Fruit fly (Drosophila melanogaster): ENCODE measurements around the gene ergic53.

The ergic53 gene

DNA sequence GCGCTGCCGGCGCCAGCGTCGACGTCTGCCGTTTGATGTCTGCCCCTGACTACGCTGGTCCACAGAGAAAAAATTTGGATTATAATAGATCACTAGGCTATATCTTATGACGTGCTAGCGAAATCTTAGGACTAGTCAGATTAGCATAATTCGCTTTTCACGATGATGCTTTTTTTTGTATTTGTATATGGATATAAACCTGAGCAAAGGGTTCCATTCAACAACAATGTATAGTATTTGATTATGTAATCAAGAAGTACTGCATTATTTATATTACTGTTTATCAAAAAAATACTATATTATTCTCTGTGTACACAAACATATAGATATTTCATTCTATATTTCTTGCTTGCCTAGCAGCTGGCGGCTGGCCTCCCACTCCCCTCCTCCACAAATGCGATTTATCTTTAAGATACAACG lies 12.3 kb downstream of the ergic53 start (continued):
- peak; percentile 50; the same call in 1 of the 2 replicates for TF ChIP-seq Lim3 (GFP tag; IDR thresholded peaks at IDR 0.05)
- peak; percentile 75 for TF ChIP-seq zf30C (GFP tag; optimal IDR thresholded peaks at IDR 0.05)
- TF ChIP-seq ci (GFP tag; IDR thresholded peaks at IDR 0.05), result peak; percentile 78
- peak; percentile 46 for TF ChIP-seq luna (GFP tag; optimal IDR thresholded peaks at IDR 0.05)
- peak; percentile 90 for TF ChIP-seq lmd (GFP tag; IDR thresholded peaks at IDR 0.05)
- TF ChIP-seq ham (GFP tag; IDR thresholded peaks at IDR 0.05), result no peak
- peak; percentile 92 for TF ChIP-seq CG30403 (GFP tag; optimal IDR thresholded peaks at IDR 0.05)
- TF ChIP-seq trh (GFP tag; optimal IDR thresholded peaks at IDR 0.05), result peak; percentile 72
- TF ChIP-seq bigmax (GFP tag; optimal IDR thresholded peaks at IDR 0.05), result no peak
- TF ChIP-seq sob (GFP tag; IDR thresholded peaks at IDR 0.05), result peak; percentile 76
- peak; percentile 90 for TF ChIP-seq CG10209 (GFP tag; optimal IDR thresholded peaks at IDR 0.05)
- TF ChIP-seq ara (GFP tag; IDR thresholded peaks at IDR 0.05), result peak; percentile 68
- no peak for TF ChIP-seq Bgb (GFP tag; IDR thresholded peaks at IDR 0.05; ENCODE audit: partially characterized antibody)
- TF ChIP-seq CG15479 (GFP tag; optimal IDR thresholded peaks at IDR 0.05), result no peak
- peak; percentile 53 for TF ChIP-seq B-H2 (GFP tag; optimal IDR thresholded peaks at IDR 0.05)
- TF ChIP-seq fru (optimal IDR thresholded peaks at IDR 0.05), result no peak
- no peak for TF ChIP-seq bbx (GFP tag; IDR thresholded peaks at IDR 0.05; ENCODE audit: partially characterized antibody)
- peak; percentile 82 for TF ChIP-seq az2 (GFP tag; optimal IDR thresholded peaks at IDR 0.05)
- peak; percentile 71 to 78 for TF ChIP-seq chif (GFP tag; optimal IDR thresholded peaks at IDR 0.05)
- peak; percentile 79 for TF ChIP-seq run (tag; optimal IDR thresholded peaks at IDR 0.05)
- TF ChIP-seq inv (GFP tag; IDR thresholded peaks at IDR 0.05; ENCODE audit: partially characterized antibody), result no peak
- peak; percentile 44 for TF ChIP-seq E2f2 (GFP tag; IDR thresholded peaks at IDR 0.05)
- TF ChIP-seq CG4282 (GFP tag; optimal IDR thresholded peaks at IDR 0.05), result peak; percentile 45
- no peak for TF ChIP-seq CG7745 (tag; optimal IDR thresholded peaks at IDR 0.05)
- peak; percentile 91 for TF ChIP-seq Rfx (GFP tag; IDR thresholded peaks at IDR 0.05)
- TF ChIP-seq gfzf (GFP tag; optimal IDR thresholded peaks at IDR 0.05), result no peak
- peak; percentile 94 for TF ChIP-seq gem (tag; optimal IDR thresholded peaks at IDR 0.05)
- TF ChIP-seq chm (GFP tag; IDR thresholded peaks at IDR 0.05), result peak; percentile 33; the same call in 1 of the 2 replicates
- peak; percentile 79; the same call in 1 of the 3 replicates for TF ChIP-seq CG3726 (GFP tag; IDR thresholded peaks at IDR 0.05)
- peak; percentile 85 for TF ChIP-seq CG12769 (tag; optimal IDR thresholded peaks at IDR 0.05)
- TF ChIP-seq CG10267 (tag; optimal IDR thresholded peaks at IDR 0.05), result peak; percentile 80
- TF ChIP-seq ash1 (GFP tag; optimal IDR thresholded peaks at IDR 0.05), result no peak
- TF ChIP-seq CG14050 (GFP tag; IDR thresholded peaks at IDR 0.05), result peak; percentile 61; the same call in 2 of the 3 replicates
- peak; percentile 49 for TF ChIP-seq CG12744 (GFP tag; optimal IDR thresholded peaks at IDR 0.05)
- peak; percentile 59 for TF ChIP-seq tx (GFP tag; optimal IDR thresholded peaks at IDR 0.05)
- peak; percentile 74 for TF ChIP-seq Vsx1 (GFP tag; optimal IDR thresholded peaks at IDR 0.05)
- peak; percentile 83 for TF ChIP-seq so (GFP tag; IDR thresholded peaks at IDR 0.05)
- peak; percentile 12 for TF ChIP-seq Sry-δ (GFP tag; optimal IDR thresholded peaks at IDR 0.05)
- peak; percentile 73 for TF ChIP-seq B-H1 (GFP tag; IDR thresholded peaks at IDR 0.05)
- no peak for TF ChIP-seq nom (GFP tag; optimal IDR thresholded peaks at IDR 0.05)
- no peak for TF ChIP-seq lov (optimal IDR thresholded peaks at IDR 0.05)
- TF ChIP-seq lov (GFP tag; IDR thresholded peaks at IDR 0.05), result 0 out of 3 replicates have a peak, but pooled peaks have one; percentile 33
- TF ChIP-seq CG13775 (GFP tag; optimal IDR thresholded peaks at IDR 0.05), result peak; percentile 81
- peak; percentile 92 for TF ChIP-seq CG32532 (GFP tag; IDR thresholded peaks at IDR 0.05)
- TF ChIP-seq Dll (GFP tag; IDR thresholded peaks at IDR 0.05; ENCODE audit: partially characterized antibody), result no peak
- peak; percentile 69 for TF ChIP-seq ems (GFP tag; optimal IDR thresholded peaks at IDR 0.05)
- TF ChIP-seq shn (GFP tag; optimal IDR thresholded peaks at IDR 0.05), result peak; percentile 72
- TF ChIP-seq en (GFP tag; optimal IDR thresholded peaks at IDR 0.05), result peak; percentile 55
- TF ChIP-seq Poxn (GFP tag; IDR thresholded peaks at IDR 0.05), result peak; percentile 62
- peak; percentile 89 for TF ChIP-seq nau (GFP tag; optimal IDR thresholded peaks at IDR 0.05)
- TF ChIP-seq CG11398 (GFP tag; optimal IDR thresholded peaks at IDR 0.05), result peak; percentile 8
- TF ChIP-seq CG4820 (GFP tag; optimal IDR thresholded peaks at IDR 0.05), result peak; percentile 79

Data from whole organism, embryonic.